Worm (Caenorhabditis elegans) whole organism, early embryonic: ENCODE measurements around the gene M02D8.2.

Experiments used
- ama-1 ChIP-seq: fragments of 150-350 bp; optimal IDR thresholded peaks from 2 replicates; lab custom pipeline; 2014
- flt-1 ChIP-seq: fragments of 200-800 bp; sonication (Bioruptor generic); IDR thresholded peaks from 2 replicates; pipeline ENCODE4 v1.3.6; 2022; ENCODE audit warnings: missing genetic modification characterization, missing compliant biosample characterization
- pes-1 ChIP-seq: fragments of 200-800 bp; sonication (Bioruptor generic); IDR thresholded peaks from 2 replicates; pipeline ENCODE4 v1.3.6; 2022; ENCODE audit warnings: missing genetic modification reagents, missing genetic modification characterization, missing compliant biosample characterization
- scrt-1 ChIP-seq: fragments of 200-800 bp; sonication (Bioruptor generic); IDR thresholded peaks from 2 replicates; pipeline ENCODE4 v1.3.6; 2022; ENCODE audit warnings: missing genetic modification characterization, missing compliant biosample characterization

- TF ChIP-seq scrt-1 (GFP tag; lab: Robert Waterston, UW) = no peak
- no peak for TF ChIP-seq ama-1 (lab: Kevin White, UChicago)
- no peak for TF ChIP-seq pes-1 (GFP tag; lab: Robert Waterston, UW)
- no peak for TF ChIP-seq flt-1
Measured at ce11 chrX:8727306-8727705, 12.2 kb upstream of the M02D8.2 start, which contains the start of gene EGAP4.1.
